Worm (Caenorhabditis elegans) whole organism, L4 larva: ENCODE data around the gene vab-19.

Source experiments
- F26F4.8 ChIP-seq: fragments of 200-800 bp; sonication (Bioruptor generic); conservative IDR thresholded peaks from 2 replicates; pipeline ENCODE4 v1.3.6; 2022; ENCODE audit warnings: missing genetic modification characterization, missing compliant biosample characterization
- Y48G9A.11 ChIP-seq: fragments of 200-800 bp; sonication (Bioruptor generic); IDR thresholded peaks from 2 replicates; pipeline ENCODE4 v1.3.6; 2022; ENCODE audit warnings: missing genetic modification reagents, missing genetic modification characterization, missing compliant biosample characterization
- Y75B8A.6 ChIP-seq: fragments of 200-800 bp; sonication (Bioruptor generic); IDR thresholded peaks from 2 replicates; pipeline ENCODE4 v1.3.6; 2022; ENCODE audit warnings: missing genetic modification reagents, missing genetic modification characterization, missing compliant biosample characterization
- ceh-44 ChIP-seq: fragments of 200-800 bp; sonication (Bioruptor generic); IDR thresholded peaks from 2 replicates; pipeline ENCODE4 v1.3.6; 2022; ENCODE audit warnings: missing genetic modification reagents, missing genetic modification characterization, missing compliant biosample characterization
- ctbp-1 ChIP-seq: fragments of 200-800 bp; sonication (Bioruptor generic); IDR thresholded peaks from 2 replicates; pipeline ENCODE4 v1.3.6; 2022; ENCODE audit warnings: missing genetic modification reagents, missing genetic modification characterization, missing compliant biosample characterization
- daf-12 ChIP-seq: fragments of 150-350 bp; optimal IDR thresholded peaks from 2 replicates; lab custom pipeline; 2014; ENCODE audit warnings: missing biosample characterization, missing genetic modification reagents, missing genetic modification characterization
- dmd-8 ChIP-seq: fragments of 200-800 bp; sonication (Bioruptor generic); IDR thresholded peaks from 2 replicates; pipeline ENCODE4 v1.3.6; 2022; ENCODE audit warnings: missing genetic modification characterization, missing compliant biosample characterization
- nhr-10 ChIP-seq: fragments of 150-350 bp; optimal IDR thresholded peaks from 2 replicates; lab custom pipeline; 2014; ENCODE audit warnings: missing biosample characterization, missing genetic modification characterization
- nhr-237 ChIP-seq: sonication (generic microtip); optimal IDR thresholded peaks from 2 replicates; lab custom pipeline; 2017; ENCODE audit warnings: missing biosample characterization, missing genetic modification characterization
- tag-97 ChIP-seq: fragments of 200-800 bp; sonication (Bioruptor generic); IDR thresholded peaks from 2 replicates; pipeline ENCODE4 v1.3.6; 2022; ENCODE audit warnings: missing genetic modification characterization, missing compliant biosample characterization
- unc-39 ChIP-seq: sonication (generic microtip); optimal IDR thresholded peaks from 2 replicates; lab custom pipeline; 2017; ENCODE audit warnings: missing biosample characterization, missing genetic modification characterization
- unc-62 ChIP-seq, 3 experiments: fragments of 150-350 bp in 1 of 3; sonication (generic microtip); optimal IDR thresholded peaks in 2 of 3; peaks in 1 of 3; 1 replicate in 1 of 3; 2 replicates in 2 of 3; lab custom pipeline; 2014 to 2017; ENCODE audit warnings: missing biosample characterization in 3 of 3, missing genetic modification characterization in 3 of 3, missing genetic modification reagents in 3 of 3, missing genotype in 1 of 3

Gene vab-19

ce11 chrII:2483507-2483906 lies 40.4 kb downstream of the vab-19 start, which contains the start of gene F53G2.13:
Gene F53G2.13, plus strand, starts transcription at chrII:2483807.
- peak in 1 of 2 experiments; percentile 55 for TF ChIP-seq unc-62 (GFP tag; optimal IDR thresholded peaks at IDR 0.05 in 1 of 2; lab: Kevin White, UChicago)
- no peak for TF ChIP-seq unc-62 (tag; optimal IDR thresholded peaks at IDR 0.05; lab: Kevin White, UChicago)
- TF ChIP-seq F26F4.8 = no peak

- TF ChIP-seq Y48G9A.11 (no peak), dmd-8 (GFP tag; lab: Robert Waterston, UW) (no peak), daf-12 (tag; lab: Kevin White, UChicago) (no peak), tag-97 (GFP tag; lab: Robert Waterston, UW) (no peak), nhr-237 (tag; lab: Kevin White, UChicago) (no peak), ceh-44 (GFP tag; lab: Robert Waterston, UW) (no peak), unc-39 (tag; lab: Kevin White, UChicago) (no peak), Y75B8A.6 (GFP tag; lab: Robert Waterston, UW) (no peak), ctbp-1 (GFP tag; lab: Robert Waterston, UW) (no peak), nhr-10 (tag; lab: Kevin White, UChicago) (no peak)
These were observed 45.3 kb downstream of the vab-19 start, which contains the start of gene F53G2.1 for ce11 chrII:2488386-2488785. Gene F53G2.1, plus strand, starts transcription at chrII:2488686.
